Fruit fly (Drosophila melanogaster) whole organism, prepupa: Measurements from ENCODE around the gene CG33269.
"Not testable (repeated sequence)": the region's sequence is repeated elsewhere in the genome, so short reads cannot be mapped to it uniquely, and the experiment has no call there.

Source experiments
- CG10669 ChIP-seq: fragments of 200-800 bp; sonication (Bioruptor generic); optimal IDR thresholded peaks from 3 replicates; lab custom pipeline; 2018; ENCODE audit warnings: missing biosample characterization, mild to moderate bottlenecking, missing genetic modification characterization, moderate library complexity
- CG11294 ChIP-seq: fragments of 200-800 bp; sonication (Bioruptor generic); IDR thresholded peaks from 2 replicates; pipeline ENCODE4 v1.3.6; 2022; ENCODE audit warnings: missing biosample characterization, missing genetic modification characterization
- CG11902 ChIP-seq: fragments of 200-800 bp; sonication (Bioruptor generic); optimal IDR thresholded peaks from 3 replicates; lab custom pipeline; 2016; ENCODE audit warnings: missing biosample characterization, missing genetic modification characterization
- CG1621 ChIP-seq: fragments of 200-800 bp; sonication (Bioruptor generic); optimal IDR thresholded peaks from 3 replicates; lab custom pipeline; 2018; ENCODE audit warnings: missing biosample characterization, mild to moderate bottlenecking, missing genetic modification characterization
- CG16779 ChIP-seq: fragments of 200-800 bp; sonication (Bioruptor generic); optimal IDR thresholded peaks from 3 replicates; lab custom pipeline; 2017; ENCODE audit warnings: missing biosample characterization, mild to moderate bottlenecking, missing genetic modification characterization
- CG3032 ChIP-seq: fragments of 200-800 bp; optimal IDR thresholded peaks from 2 replicates; lab custom pipeline; 2019; ENCODE audit warnings: missing biosample characterization, mild to moderate bottlenecking, missing genetic modification characterization, moderate library complexity
- CG6163 ChIP-seq: fragments of 200-800 bp; sonication (Bioruptor generic); IDR thresholded peaks from 3 replicates; pipeline ENCODE4 v1.3.6; 2022; ENCODE audit warnings: missing biosample characterization, missing genetic modification characterization
- CG6276 ChIP-seq: fragments of 200-800 bp; sonication (Bioruptor generic); optimal IDR thresholded peaks from 2 replicates; lab custom pipeline; 2017; ENCODE audit warnings: missing biosample characterization, mild to moderate bottlenecking, missing genetic modification characterization
- CG6792 ChIP-seq: fragments of 200-800 bp; sonication (Bioruptor generic); optimal IDR thresholded peaks from 3 replicates; lab custom pipeline; 2016; ENCODE audit warnings: missing biosample characterization, missing genetic modification characterization
- CG6808 ChIP-seq: fragments of 200-800 bp; sonication (Bioruptor generic); optimal IDR thresholded peaks from 3 replicates; lab custom pipeline; 2017; ENCODE audit warnings: missing biosample characterization, missing genetic modification characterization, mild to moderate bottlenecking, moderate library complexity, missing genetic modification reagents
- CG8119 ChIP-seq: fragments of 200-800 bp; sonication (Bioruptor generic); IDR thresholded peaks from 3 replicates; pipeline ENCODE4 v1.3.6; 2022; ENCODE audit warnings: missing biosample characterization, missing genetic modification characterization
- CG8319 ChIP-seq: fragments of 200-800 bp; sonication (Bioruptor generic); optimal IDR thresholded peaks from 3 replicates; lab custom pipeline; 2016; ENCODE audit warnings: missing biosample characterization, missing genetic modification characterization
- CG9139 ChIP-seq: fragments of 200-800 bp; sonication (Bioruptor generic); optimal IDR thresholded peaks from 3 replicates; lab custom pipeline; 2017; ENCODE audit warnings: missing biosample characterization, mild to moderate bottlenecking, missing genetic modification characterization
- Eip78C ChIP-seq: fragments of 200-800 bp; sonication (Bioruptor generic); peaks from one replicate; lab custom pipeline; 2016; ENCODE audit warnings: missing biosample characterization, missing genetic modification characterization
- Eip93F ChIP-seq: fragments of 200-800 bp; sonication (Bioruptor generic); optimal IDR thresholded peaks from 2 replicates; lab custom pipeline; 2016; ENCODE audit warnings: missing biosample characterization, mild to moderate bottlenecking, missing genetic modification characterization
- Ets21C ChIP-seq: fragments of 200-800 bp; sonication (Bioruptor generic); optimal IDR thresholded peaks from 3 replicates; lab custom pipeline; 2016; ENCODE audit warnings: missing biosample characterization, missing genetic modification characterization
- Ets96B ChIP-seq: fragments of 200-800 bp; optimal IDR thresholded peaks from 2 replicates; lab custom pipeline; 2019; ENCODE audit warnings: missing biosample characterization, mild to moderate bottlenecking, missing genetic modification characterization, moderate library complexity
- Hr38 ChIP-seq: sonication (Bioruptor generic); optimal IDR thresholded peaks from 2 replicates; lab custom pipeline; 2016; ENCODE audit warnings: missing biosample characterization, missing genetic modification characterization
- Hr39 ChIP-seq: fragments of 200-800 bp; sonication (Bioruptor generic); optimal IDR thresholded peaks from 2 replicates; lab custom pipeline; 2016; ENCODE audit warnings: missing biosample characterization, missing genetic modification characterization
- Hr4 ChIP-seq: fragments of 200-800 bp; sonication (Bioruptor generic); optimal IDR thresholded peaks from 3 replicates; lab custom pipeline; 2016; ENCODE audit warnings: missing biosample characterization, missing genetic modification characterization
- Met ChIP-seq: fragments of 200-800 bp; sonication (Bioruptor generic); optimal IDR thresholded peaks from 3 replicates; lab custom pipeline; 2016; ENCODE audit warnings: missing biosample characterization, missing genetic modification characterization
- OdsH ChIP-seq: fragments of 200-800 bp; sonication (Bioruptor generic); optimal IDR thresholded peaks from 3 replicates; lab custom pipeline; 2016; ENCODE audit warnings: missing biosample characterization, missing genetic modification characterization
- Sox14 ChIP-seq: fragments of 200-800 bp; sonication (Bioruptor generic); optimal IDR thresholded peaks from 3 replicates; lab custom pipeline; 2016; ENCODE audit warnings: missing biosample characterization, missing genetic modification characterization
- Sox15 ChIP-seq: fragments of 200-800 bp; sonication (Bioruptor generic); optimal IDR thresholded peaks from 3 replicates; lab custom pipeline; 2016; ENCODE audit warnings: missing biosample characterization, missing genetic modification characterization
- acj6 ChIP-seq: fragments of 200-800 bp; sonication (Bioruptor generic); optimal IDR thresholded peaks from 3 replicates; lab custom pipeline; 2016; ENCODE audit warnings: missing biosample characterization, missing genetic modification characterization
- cyc ChIP-seq: fragments of 200-800 bp; sonication (Bioruptor generic); optimal IDR thresholded peaks from 3 replicates; lab custom pipeline; 2016; ENCODE audit warnings: missing biosample characterization, missing genetic modification characterization
- dac ChIP-seq: fragments of 200-800 bp; sonication (Bioruptor generic); optimal IDR thresholded peaks from 2 replicates; lab custom pipeline; 2017; ENCODE audit warnings: missing biosample characterization, mild to moderate bottlenecking, missing genetic modification characterization
- eg ChIP-seq: fragments of 200-800 bp; sonication (Bioruptor generic); IDR thresholded peaks from 3 replicates; pipeline ENCODE4 v1.3.6; 2022; ENCODE audit warnings: missing biosample characterization, missing genetic modification characterization
- esn ChIP-seq: fragments of 200-800 bp; sonication (Bioruptor generic); optimal IDR thresholded peaks from 2 replicates; lab custom pipeline; 2016; ENCODE audit warnings: missing biosample characterization, mild to moderate bottlenecking, missing genetic modification characterization, moderate library complexity
- fd59A ChIP-seq: fragments of 200-800 bp; sonication (Bioruptor generic); optimal IDR thresholded peaks from 2 replicates; lab custom pipeline; 2017; ENCODE audit warnings: missing biosample characterization, mild to moderate bottlenecking, missing genetic modification characterization, missing genetic modification reagents
- fkh ChIP-seq: fragments of 200-800 bp; sonication (Bioruptor generic); optimal IDR thresholded peaks from 3 replicates; lab custom pipeline; 2017; ENCODE audit warnings: missing biosample characterization, mild to moderate bottlenecking, missing genetic modification characterization, moderate library complexity
- lz ChIP-seq: fragments of 200-800 bp; sonication (Bioruptor generic); optimal IDR thresholded peaks from 3 replicates; lab custom pipeline; 2016; ENCODE audit warnings: missing biosample characterization, missing genetic modification characterization
- net ChIP-seq: fragments of 200-800 bp; sonication (Bioruptor generic); optimal IDR thresholded peaks from 3 replicates; lab custom pipeline; 2016; ENCODE audit warnings: missing biosample characterization, missing genetic modification characterization
- spab ChIP-seq: fragments of 200-800 bp; sonication (Bioruptor generic); optimal IDR thresholded peaks from 2 replicates; lab custom pipeline; 2017; ENCODE audit warnings: missing biosample characterization, mild to moderate bottlenecking, missing genetic modification characterization, missing genetic modification reagents
- topi ChIP-seq: fragments of 200-800 bp; sonication (Bioruptor generic); optimal IDR thresholded peaks from 3 replicates; lab custom pipeline; 2016; ENCODE audit warnings: missing biosample characterization, missing genetic modification characterization

CG33269 gene

DNA sequence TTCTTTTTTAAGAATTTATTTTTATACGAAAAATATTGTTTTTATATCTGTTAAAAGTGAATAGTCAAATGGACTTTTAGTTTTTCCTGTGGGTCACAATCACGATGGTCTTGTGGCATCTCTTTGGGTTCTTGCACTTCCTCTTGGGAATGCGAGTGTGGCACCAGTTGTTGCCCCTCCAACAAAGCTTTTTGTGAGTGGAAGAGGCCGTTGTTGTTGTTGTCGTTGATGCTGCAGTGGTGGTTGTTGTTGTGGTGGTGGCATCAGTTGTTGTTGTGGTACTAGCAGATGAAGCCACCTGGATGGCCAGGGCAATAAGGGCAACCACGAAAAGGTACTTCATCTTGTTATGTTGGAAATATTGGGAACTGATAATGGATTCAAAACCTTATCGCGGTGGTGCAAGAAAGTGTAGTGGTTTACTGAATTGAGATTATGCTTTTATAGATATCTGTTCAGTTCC is 3.8 kb downstream of the CG33269 start, which contains the start of gene CG33270:
TSS of gene CG33270 (minus strand) at position 413 of the 463 bp plus-strand sequence.
- TF ChIP-seq net (GFP tag; lab: Kevin White, UChicago): no peak
- no peak for TF ChIP-seq dac (GFP tag; lab: Kevin White, UChicago)
- TF ChIP-seq esn: no peak
- TF ChIP-seq Hr4 (GFP tag; lab: Kevin White, UChicago): no peak
- TF ChIP-seq CG6276 (GFP tag; lab: Kevin White, UChicago): no peak
- no peak for TF ChIP-seq Sox15
- TF ChIP-seq CG11294 (GFP tag; lab: Robert Waterston, UW): no peak
- TF ChIP-seq fd59A (GFP tag; lab: Kevin White, UChicago): no peak
- no peak for TF ChIP-seq CG6808
- TF ChIP-seq Ets96B (tag; lab: Kevin White, UChicago): no peak
- no peak for TF ChIP-seq CG9139 (GFP tag; lab: Kevin White, UChicago)
- TF ChIP-seq CG8119 (GFP tag; lab: Robert Waterston, UW): no peak
- no peak for TF ChIP-seq OdsH (GFP tag; lab: Kevin White, UChicago)
- no peak for TF ChIP-seq lz
- no peak for TF ChIP-seq Hr38 (GFP tag; lab: Kevin White, UChicago)
- TF ChIP-seq CG11902 (GFP tag; lab: Kevin White, UChicago): no peak
- no peak for TF ChIP-seq CG8319
- TF ChIP-seq Eip93F (GFP tag; lab: Kevin White, UChicago): no peak
- TF ChIP-seq topi: no peak
- TF ChIP-seq Ets21C: no peak

DNA sequence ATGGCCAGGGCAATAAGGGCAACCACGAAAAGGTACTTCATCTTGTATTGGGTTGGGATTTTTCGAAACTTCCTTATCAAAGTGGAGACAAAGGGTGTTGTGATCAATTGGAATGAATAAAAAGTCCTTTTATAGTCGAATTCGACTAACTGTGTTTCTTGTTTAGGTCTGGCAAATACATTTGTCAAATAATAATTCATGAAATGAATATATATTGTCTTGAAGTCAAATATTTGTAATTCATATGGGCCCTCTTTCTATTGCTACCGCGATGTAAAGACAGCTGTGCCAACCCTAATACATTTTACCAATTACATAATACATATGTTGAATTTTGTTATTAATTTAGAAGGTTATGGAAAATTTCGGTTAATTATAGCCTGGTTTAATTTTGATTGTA is 4.6 kb downstream of the CG33269 start, which contains the start of gene CG33271:
TSS of gene CG33271 (minus strand) at position 101 of the 400 bp plus-strand sequence.
- no peak for TF ChIP-seq net (GFP tag; lab: Kevin White, UChicago)
- TF ChIP-seq topi: no peak
- no peak for TF ChIP-seq CG1621
- peak; percentile 32 for TF ChIP-seq fkh (GFP tag; lab: Kevin White, UChicago)

DNA sequence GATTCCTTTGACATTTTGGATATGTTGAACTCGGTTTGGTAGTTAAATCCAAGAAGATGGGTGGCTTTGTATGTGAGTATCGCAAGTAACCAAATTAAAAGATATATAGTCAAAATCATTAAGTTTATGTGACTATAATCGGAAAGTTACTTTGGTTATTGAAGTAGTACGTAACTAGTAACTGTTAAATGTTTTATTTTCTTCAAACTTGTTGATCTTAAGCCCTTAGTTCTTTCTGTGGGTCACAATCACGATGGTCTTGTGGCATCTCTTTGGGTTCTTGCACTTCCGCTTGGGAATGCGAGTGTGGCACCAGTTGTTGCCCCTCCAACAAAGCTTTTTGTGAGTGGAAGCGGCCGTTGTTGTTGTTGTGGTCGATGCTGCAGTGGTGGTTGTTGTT is 5.1 kb downstream of the CG33269 start, which contains the start of gene CG33489:
TSS of gene CG33489 (minus strand) at position 101 of the 400 bp plus-strand sequence.
- TF ChIP-seq acj6, Hr4, Met (GFP tag; lab: Kevin White, UChicago): not testable (repeated sequence)

DNA sequence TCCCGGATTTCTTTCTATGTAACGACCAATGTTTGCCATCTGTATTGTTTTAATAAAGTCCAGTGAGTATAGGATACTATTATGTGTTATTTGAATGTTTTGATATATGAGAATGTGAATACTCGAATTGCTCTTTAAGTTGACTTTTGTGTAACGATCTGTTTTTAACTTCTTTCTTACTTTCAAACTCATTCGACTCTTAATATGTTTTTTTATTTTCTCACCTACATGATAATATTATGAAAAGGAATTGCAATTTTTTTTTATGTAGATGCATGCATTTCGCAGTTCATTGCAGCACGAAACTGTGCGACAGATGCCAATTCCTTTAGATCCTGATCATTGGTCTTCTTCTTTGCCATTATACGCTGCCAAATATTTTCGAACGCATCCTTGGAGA is 7.4 kb downstream of the CG33269 start, which contains the start of gene CG33490:
TSS of gene CG33490 (minus strand) at position 101 of the 400 bp plus-strand sequence.
- TF ChIP-seq Hr39 (GFP tag; lab: Kevin White, UChicago) (no peak), Sox15 (no peak), Eip78C (GFP tag; lab: Kevin White, UChicago) (no peak), esn (no peak), CG6163 (GFP tag; lab: Robert Waterston, UW) (no peak), spab (GFP tag; lab: Kevin White, UChicago) (no peak), CG16779 (tag; lab: Kevin White, UChicago) (no peak), CG3032 (tag; lab: Kevin White, UChicago) (no peak), CG11902 (GFP tag; lab: Kevin White, UChicago) (no peak), lz (no peak), acj6 (GFP tag; lab: Kevin White, UChicago) (no peak), CG1621 (no peak)

DNA sequence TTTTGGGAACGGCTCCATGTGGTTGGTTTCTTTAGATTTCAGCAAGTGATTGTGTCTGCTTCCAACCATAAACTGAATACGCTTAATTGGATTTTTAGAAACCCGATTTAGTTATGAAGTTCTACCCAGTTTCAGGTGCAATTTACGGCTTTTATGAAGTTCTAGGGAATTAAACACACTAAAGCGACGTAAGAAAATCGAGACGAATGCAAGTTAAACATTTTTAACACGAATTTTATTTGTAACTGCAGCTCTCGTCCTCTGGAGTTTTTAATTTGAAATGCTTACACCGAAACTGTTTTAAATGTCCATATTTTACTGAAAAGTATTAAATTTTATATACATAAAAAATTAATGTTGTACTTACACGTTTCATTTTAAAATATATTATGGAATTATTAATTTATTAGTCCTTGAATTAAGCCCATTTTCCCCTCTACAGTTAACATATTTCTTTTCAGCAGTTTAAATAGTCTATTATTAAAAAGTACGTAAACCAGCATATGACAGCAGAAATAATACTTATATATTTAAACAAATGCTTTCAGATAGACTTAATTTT is 17.9 kb downstream of the CG33269 start, which contains the start of the genes CG46412 and CG33267:
TSS of gene CG46412 (minus strand) at position 101 of the 562 bp plus-strand sequence.
TSS of gene CG33267 (plus strand) at position 512 of the 562 bp plus-strand sequence.
- no peak for TF ChIP-seq CG3032 (tag; lab: Kevin White, UChicago)
- TF ChIP-seq Hr39 (GFP tag; lab: Kevin White, UChicago): no peak
- no peak for TF ChIP-seq dac (GFP tag; lab: Kevin White, UChicago)
- no peak for TF ChIP-seq CG6163 (GFP tag; lab: Robert Waterston, UW)
- no peak for TF ChIP-seq Sox14
- no peak for TF ChIP-seq cyc (GFP tag; lab: Kevin White, UChicago)
- TF ChIP-seq CG11902 (GFP tag; lab: Kevin White, UChicago): no peak
- no peak for TF ChIP-seq CG6792 (GFP tag; lab: Kevin White, UChicago)
- no peak for TF ChIP-seq Eip93F (GFP tag; lab: Kevin White, UChicago)
- TF ChIP-seq Eip78C (GFP tag; lab: Kevin White, UChicago): no peak
- TF ChIP-seq CG6808: no peak
- TF ChIP-seq OdsH (GFP tag; lab: Kevin White, UChicago): no peak
- no peak for TF ChIP-seq eg (GFP tag; lab: Robert Waterston, UW)
- TF ChIP-seq net (GFP tag; lab: Kevin White, UChicago): no peak
- no peak for TF ChIP-seq acj6 (GFP tag; lab: Kevin White, UChicago)
- no peak for TF ChIP-seq lz
- no peak for TF ChIP-seq CG8319
- no peak for TF ChIP-seq CG10669 (GFP tag; lab: Kevin White, UChicago)
- TF ChIP-seq, all 60 proteins: peak for 0
